Worm (Caenorhabditis elegans): ENCODE measurements around the gene F41G4.8.

DNA sequence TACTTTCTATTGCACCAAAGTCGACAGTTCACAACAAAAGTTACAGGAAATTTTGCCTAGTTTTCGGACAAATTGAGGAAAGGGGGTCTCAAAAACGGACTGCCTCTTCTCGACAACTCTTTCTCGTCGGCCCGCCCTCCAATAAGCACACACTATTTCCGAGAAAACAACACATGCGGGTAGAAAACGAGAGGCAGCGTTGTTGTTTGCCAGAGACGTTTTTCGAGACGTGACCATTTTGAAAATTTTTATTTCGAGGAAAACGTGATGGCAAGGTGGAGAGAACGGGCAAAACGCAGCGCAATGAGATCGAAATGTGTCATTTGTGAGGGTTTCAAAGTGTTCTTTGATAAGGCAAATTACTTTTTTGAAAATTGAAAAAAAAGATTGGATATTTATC lies 51.4 kb downstream of the F41G4.8 start:
- TF ChIP-seq unc-62 (GFP tag; optimal IDR thresholded peaks at IDR 0.05) (no peak), ces-1 (GFP tag; optimal IDR thresholded peaks at IDR 0.05) (no peak), jun-1 (tag; optimal IDR thresholded peaks at IDR 0.05) (no peak), alr-1 (tag; optimal IDR thresholded peaks at IDR 0.05; ENCODE audit: borderline replicate concordance) (no peak), unc-98 (GFP tag; IDR thresholded peaks at IDR 0.05) (no peak), zag-1 (tag; optimal IDR thresholded peaks at IDR 0.05) (no peak), lin-15B (tag; optimal IDR thresholded peaks at IDR 0.05) (no peak)
